Worm (Caenorhabditis elegans) whole organism, L1 larva: Measurements from ENCODE around the gene cal-1.

Experiments
- aha-1 ChIP-seq: fragments of 150-350 bp; optimal IDR thresholded peaks from 2 replicates; lab custom pipeline; 2014; ENCODE audit warnings: missing biosample characterization, missing genetic modification characterization
- aly-2 ChIP-seq: fragments of 150-350 bp; optimal IDR thresholded peaks from 2 replicates; lab custom pipeline; 2014; ENCODE audit warnings: missing biosample characterization, missing genetic modification characterization
- ces-1 ChIP-seq: fragments of 150-350 bp; optimal IDR thresholded peaks from 2 replicates; lab custom pipeline; 2014; ENCODE audit warnings: missing biosample characterization, missing genetic modification reagents, missing genetic modification characterization
- dsc-1 ChIP-seq: sonication (generic microtip); optimal IDR thresholded peaks from 2 replicates; lab custom pipeline; 2016; ENCODE audit warnings: mild to moderate bottlenecking, missing genetic modification characterization, missing compliant biosample characterization
- efl-3 ChIP-seq: fragments of 200-800 bp; sonication (Bioruptor generic); optimal IDR thresholded peaks from 2 replicates; lab custom pipeline; 2018; ENCODE audit warnings: mild to moderate bottlenecking, missing genetic modification characterization, missing compliant biosample characterization
- egl-27 ChIP-seq, 2 experiments: fragments of 150-350 bp in 1 of 2; sonication (generic microtip); optimal IDR thresholded peaks; 3 replicates each; lab custom pipeline; 2017 to 2018; ENCODE audit warnings: missing biosample characterization in 2 of 2, missing genetic modification characterization in 2 of 2, missing genetic modification reagents in 2 of 2
- elt-3 ChIP-seq, 6 experiments: fragments of 150-350 bp in 1 of 6; sonication (generic microtip); optimal IDR thresholded peaks; 2 replicates each; lab custom pipeline; 2017 to 2018; ENCODE audit warnings: missing biosample characterization in 6 of 6, missing genetic modification characterization in 6 of 6, inconsistent platforms in 1 of 6
- ets-5 ChIP-seq: fragments of 200-800 bp; sonication (Bioruptor generic); IDR thresholded peaks from 2 replicates; pipeline ENCODE4 v1.3.6; 2022; ENCODE audit warnings: missing genetic modification characterization, missing compliant biosample characterization
- fkh-10 ChIP-seq: sonication (generic microtip); optimal IDR thresholded peaks from 2 replicates; lab custom pipeline; 2017; ENCODE audit warnings: missing biosample characterization, missing genetic modification reagents, missing genetic modification characterization
- fkh-4 ChIP-seq: sonication (generic microtip); optimal IDR thresholded peaks from 2 replicates; lab custom pipeline; 2016; ENCODE audit warnings: missing compliant biosample characterization, missing genetic modification characterization, borderline replicate concordance
- fkh-8 ChIP-seq: sonication (generic microtip); optimal IDR thresholded peaks from 2 replicates; lab custom pipeline; 2016; ENCODE audit warnings: mild to moderate bottlenecking, missing genetic modification characterization, missing compliant biosample characterization
- fos-1 ChIP-seq: fragments of 150-350 bp; optimal IDR thresholded peaks from 2 replicates; lab custom pipeline; 2014; ENCODE audit warnings: missing biosample characterization, missing genetic modification characterization
- hlh-4 ChIP-seq: sonication (generic microtip); optimal IDR thresholded peaks from 2 replicates; lab custom pipeline; 2016; ENCODE audit warnings: mild to moderate bottlenecking, missing genetic modification characterization, missing compliant biosample characterization
- irx-1 ChIP-seq: sonication (generic microtip); optimal IDR thresholded peaks from 2 replicates; lab custom pipeline; 2016; ENCODE audit warnings: missing genetic modification characterization, missing compliant biosample characterization
- isw-1 ChIP-seq: fragments of 200-800 bp; sonication (Bioruptor generic); IDR thresholded peaks from 2 replicates; pipeline ENCODE4 v1.3.6; 2022; ENCODE audit warnings: missing genetic modification characterization, missing compliant biosample characterization
- jun-1 ChIP-seq: fragments of 150-350 bp; optimal IDR thresholded peaks from 2 replicates; lab custom pipeline; 2014; ENCODE audit warnings: missing biosample characterization, missing genetic modification reagents, missing genetic modification characterization
- lin-13 ChIP-seq: fragments of 150-350 bp; optimal IDR thresholded peaks from 2 replicates; lab custom pipeline; 2014; ENCODE audit warnings: missing biosample characterization, missing genetic modification reagents, missing genetic modification characterization
- lin-14 ChIP-seq: fragments of 200-800 bp; sonication (Bioruptor generic); optimal IDR thresholded peaks from 2 replicates; lab custom pipeline; 2018; ENCODE audit warnings: mild to moderate bottlenecking, missing genetic modification characterization, moderate library complexity, missing compliant biosample characterization
- lin-15B ChIP-seq: fragments of 150-350 bp; sonication (generic microtip); optimal IDR thresholded peaks from 3 replicates; lab custom pipeline; 2014; ENCODE audit warnings: missing biosample characterization, missing genetic modification characterization
- lin-39 ChIP-seq: fragments of 150-350 bp; optimal IDR thresholded peaks from 2 replicates; lab custom pipeline; 2014; ENCODE audit warnings: missing biosample characterization, missing genetic modification reagents, missing genetic modification characterization
- lir-3 ChIP-seq: sonication (generic microtip); optimal IDR thresholded peaks from 2 replicates; lab custom pipeline; 2016; ENCODE audit warnings: mild to moderate bottlenecking, missing genetic modification characterization, moderate library complexity, missing compliant biosample characterization; ENCODE audit not compliant: poor library complexity
- lsy-2 ChIP-seq, 2 experiments: fragments of 150-350 bp; optimal IDR thresholded peaks; 2 replicates each; lab custom pipeline; 2014; ENCODE audit warnings: missing biosample characterization in 2 of 2, missing genetic modification characterization in 2 of 2
- mdl-1 ChIP-seq, 2 experiments: fragments of 150-350 bp; optimal IDR thresholded peaks; 2 replicates each; lab custom pipeline; 2014 to 2017; ENCODE audit warnings: missing biosample characterization in 2 of 2, missing genetic modification characterization in 2 of 2, inconsistent platforms in 1 of 2
- mep-1 ChIP-seq: fragments of 150-350 bp; optimal IDR thresholded peaks from 2 replicates; lab custom pipeline; 2014; ENCODE audit warnings: missing biosample characterization, missing genetic modification characterization
- nhr-11 ChIP-seq: fragments of 150-350 bp; optimal IDR thresholded peaks from 2 replicates; lab custom pipeline; 2014; ENCODE audit warnings: missing biosample characterization, missing genetic modification characterization
- nhr-20 ChIP-seq: sonication (generic microtip); optimal IDR thresholded peaks from 2 replicates; lab custom pipeline; 2016; ENCODE audit warnings: mild to moderate bottlenecking, missing genetic modification characterization, missing compliant biosample characterization
- nhr-28 ChIP-seq: fragments of 150-350 bp; optimal IDR thresholded peaks from 2 replicates; lab custom pipeline; 2014; ENCODE audit warnings: missing biosample characterization, missing genetic modification characterization
- nhr-47 ChIP-seq: sonication (generic microtip); optimal IDR thresholded peaks from 2 replicates; lab custom pipeline; 2016; ENCODE audit warnings: mild to moderate bottlenecking, missing genetic modification characterization, moderate library complexity, missing compliant biosample characterization
- nhr-71 ChIP-seq: sonication (generic microtip); optimal IDR thresholded peaks from 2 replicates; lab custom pipeline; 2016; ENCODE audit warnings: mild to moderate bottlenecking, missing genetic modification characterization, moderate library complexity, missing compliant biosample characterization
- nhr-77 ChIP-seq: fragments of 150-350 bp; optimal IDR thresholded peaks from 2 replicates; lab custom pipeline; 2014; ENCODE audit warnings: missing biosample characterization, missing genetic modification characterization
- nhr-84 ChIP-seq: sonication (generic microtip); optimal IDR thresholded peaks from 2 replicates; lab custom pipeline; 2017; ENCODE audit warnings: missing biosample characterization, missing genetic modification characterization
- nhr-85 ChIP-seq: sonication (generic microtip); peaks from one replicate; lab custom pipeline; 2016; ENCODE audit warnings: missing genetic modification characterization, inconsistent platforms, missing compliant biosample characterization
- nhr-90 ChIP-seq: sonication (generic microtip); optimal IDR thresholded peaks from 2 replicates; lab custom pipeline; 2016; ENCODE audit warnings: mild to moderate bottlenecking, missing genetic modification characterization, missing compliant biosample characterization; ENCODE audit not compliant: poor library complexity
- pax-3 ChIP-seq: fragments of 200-800 bp; sonication (Bioruptor generic); optimal IDR thresholded peaks from 2 replicates; lab custom pipeline; 2018; ENCODE audit warnings: mild to moderate bottlenecking, missing genetic modification characterization, moderate library complexity, missing compliant biosample characterization
- rnt-1 ChIP-seq: sonication (generic microtip); optimal IDR thresholded peaks from 2 replicates; lab custom pipeline; 2016; ENCODE audit warnings: mild to moderate bottlenecking, missing genetic modification characterization, moderate library complexity, missing compliant biosample characterization
- skn-1 ChIP-seq: fragments of 150-350 bp; optimal IDR thresholded peaks from 2 replicates; lab custom pipeline; 2014; ENCODE audit warnings: missing biosample characterization, missing genetic modification characterization
- sptf-1 ChIP-seq: fragments of 150-350 bp; optimal IDR thresholded peaks from 2 replicates; lab custom pipeline; 2014; ENCODE audit warnings: missing biosample characterization, missing genetic modification characterization
- sup-37 ChIP-seq: fragments of 200-800 bp; sonication (Bioruptor generic); optimal IDR thresholded peaks from 2 replicates; lab custom pipeline; 2018; ENCODE audit warnings: mild to moderate bottlenecking, missing genetic modification characterization, missing compliant biosample characterization
- swsn-7 ChIP-seq: sonication (generic microtip); optimal IDR thresholded peaks from 2 replicates; lab custom pipeline; 2016; ENCODE audit warnings: missing genetic modification characterization, missing compliant biosample characterization
- tbx-2 ChIP-seq: sonication (generic microtip); optimal IDR thresholded peaks from 2 replicates; lab custom pipeline; 2016; ENCODE audit warnings: missing genetic modification characterization, missing compliant biosample characterization
- tlp-1 ChIP-seq: fragments of 150-350 bp; optimal IDR thresholded peaks from 2 replicates; lab custom pipeline; 2014; ENCODE audit warnings: missing biosample characterization, missing genetic modification characterization
- unc-130 ChIP-seq: fragments of 150-350 bp; optimal IDR thresholded peaks from 2 replicates; lab custom pipeline; 2017; ENCODE audit warnings: missing biosample characterization, missing genetic modification characterization, inconsistent platforms
- unc-30 ChIP-seq: sonication (generic microtip); optimal IDR thresholded peaks from 2 replicates; lab custom pipeline; 2017; ENCODE audit warnings: missing biosample characterization, missing genetic modification characterization
- unc-86 ChIP-seq: sonication (generic microtip); optimal IDR thresholded peaks from 2 replicates; lab custom pipeline; 2016; ENCODE audit warnings: missing genetic modification characterization, missing compliant biosample characterization
- unc-98 ChIP-seq: fragments of 200-800 bp; sonication (Bioruptor generic); IDR thresholded peaks from 2 replicates; pipeline ENCODE4 v1.3.6; 2022; ENCODE audit warnings: missing genetic modification characterization, missing compliant biosample characterization
- xbp-1 ChIP-seq: sonication (generic microtip); optimal IDR thresholded peaks from 2 replicates; lab custom pipeline; 2016; ENCODE audit warnings: missing genetic modification characterization, missing compliant biosample characterization
- zip-4 ChIP-seq: fragments of 200-800 bp; sonication (Bioruptor generic); optimal IDR thresholded peaks from 2 replicates; lab custom pipeline; 2018; ENCODE audit warnings: mild to moderate bottlenecking, missing genetic modification characterization, moderate library complexity, missing compliant biosample characterization
- ztf-4 ChIP-seq: fragments of 150-350 bp; optimal IDR thresholded peaks from 2 replicates; lab custom pipeline; 2014; ENCODE audit warnings: missing biosample characterization, missing genetic modification characterization

The cal-1 gene

ce11 chrV:12538984-12539852, 22.2 kb upstream of the cal-1 start (continued):
- TF ChIP-seq ces-1 = no peak
- TF ChIP-seq nhr-71 = no peak
- TF ChIP-seq nhr-85 (tag; lab: Kevin White, UChicago) = peak; percentile 74
- no peak for TF ChIP-seq nhr-28

ce11 chrV:12537505-12537904, 20.5 kb upstream of the cal-1 start:
- no peak for TF ChIP-seq pax-3
- no peak for TF ChIP-seq nhr-28
- no peak for TF ChIP-seq tbx-2
- no peak for TF ChIP-seq fkh-8 (tag; lab: Kevin White, UChicago)
- TF ChIP-seq isw-1 (GFP tag; lab: Robert Waterston, UW) = no peak
- TF ChIP-seq lin-39 (tag; lab: Kevin White, UChicago) = no peak
- TF ChIP-seq nhr-85 (tag; lab: Kevin White, UChicago) = no peak
- no peak for TF ChIP-seq lin-14 (GFP tag; lab: Kevin White, UChicago)
- no peak for TF ChIP-seq zip-4 (GFP tag; lab: Kevin White, UChicago)
- no peak for TF ChIP-seq fkh-4 (tag; lab: Kevin White, UChicago)
- no peak for TF ChIP-seq lsy-2 (tag; optimal IDR thresholded peaks at IDR 0.05; lab: Kevin White, UChicago)
- no peak for TF ChIP-seq hlh-4 (tag; lab: Kevin White, UChicago)
- no peak for TF ChIP-seq mep-1
- TF ChIP-seq unc-86 = no peak
- TF ChIP-seq jun-1 (tag; lab: Kevin White, UChicago) = no peak
- TF ChIP-seq dsc-1 (tag; lab: Kevin White, UChicago) = no peak
- no peak for TF ChIP-seq sup-37 (GFP tag; lab: Kevin White, UChicago)
- no peak for TF ChIP-seq egl-27 (tag; optimal IDR thresholded peaks at IDR 0.05; lab: Kevin White, UChicago)
- no peak for TF ChIP-seq xbp-1 (tag; lab: Kevin White, UChicago)
- TF ChIP-seq fos-1 = no peak

- no peak for TF ChIP-seq irx-1 (tag; lab: Kevin White, UChicago)
- no peak for TF ChIP-seq sptf-1 (tag; lab: Kevin White, UChicago)
- no peak for TF ChIP-seq fkh-10
- TF ChIP-seq nhr-47 (tag; lab: Kevin White, UChicago) = no peak
- TF ChIP-seq unc-130 (tag; lab: Kevin White, UChicago) = no peak
- no peak for TF ChIP-seq egl-27 (tag; optimal IDR thresholded peaks at IDR 0.05; lab: Kevin White, UChicago)
- no peak for TF ChIP-seq rnt-1 (tag; lab: Kevin White, UChicago)
- TF ChIP-seq nhr-90 (tag; lab: Kevin White, UChicago) = no peak
- no peak for TF ChIP-seq skn-1 (tag; lab: Kevin White, UChicago)
- TF ChIP-seq nhr-77 = no peak
- peak in 1 of 6 experiments; percentile 26 for TF ChIP-seq elt-3 (tag; optimal IDR thresholded peaks at IDR 0.05; lab: Kevin White, UChicago)
- no peak for TF ChIP-seq swsn-7 (tag; lab: Kevin White, UChicago)
- peak; percentile 27 for TF ChIP-seq mep-1
- TF ChIP-seq mdl-1 (tag; optimal IDR thresholded peaks at IDR 0.05; lab: Kevin White, UChicago) = no peak
- TF ChIP-seq lin-15B (tag; lab: Kevin White, UChicago) = no peak
- no peak for TF ChIP-seq unc-30 (tag; lab: Kevin White, UChicago)
- no peak for TF ChIP-seq ztf-4 (tag; lab: Kevin White, UChicago)
- no peak for TF ChIP-seq lir-3 (tag; lab: Kevin White, UChicago)
- TF ChIP-seq nhr-11 (tag; lab: Kevin White, UChicago) = no peak
- TF ChIP-seq ets-5 (GFP tag; lab: Robert Waterston, UW) = no peak
- no peak for TF ChIP-seq nhr-84
- TF ChIP-seq lin-13 = no peak
- TF ChIP-seq nhr-71 = peak; percentile 3
- no peak for TF ChIP-seq tlp-1 (tag; lab: Kevin White, UChicago)
- peak; percentile 47 for TF ChIP-seq nhr-20 (tag; lab: Kevin White, UChicago)
- no peak for TF ChIP-seq efl-3
- TF ChIP-seq aha-1 (tag; lab: Kevin White, UChicago) = no peak
- no peak for TF ChIP-seq zip-4 (GFP tag; lab: Kevin White, UChicago)
- TF ChIP-seq aly-2 (tag; lab: Kevin White, UChicago) = no peak
- TF ChIP-seq unc-98 (GFP tag; lab: Robert Waterston, UW) = no peak
Observed at ce11 chrV:12536409-12537038, 19.5 kb upstream of the cal-1 start.
